Fruit fly (Drosophila melanogaster): Measurements from ENCODE around the gene bond.

The bond gene

dm6 chr3R:22564707-22565106 is 14.2 kb downstream of the bond start:
- TF ChIP-seq foxo (GFP tag; optimal IDR thresholded peaks at IDR 0.05) = no peak
- TF ChIP-seq tai (GFP tag; optimal IDR thresholded peaks at IDR 0.05) = no peak
- no peak for TF ChIP-seq Jra (GFP tag; optimal IDR thresholded peaks at IDR 0.05)
- no peak for TF ChIP-seq pan (optimal IDR thresholded peaks at IDR 0.05)
- TF ChIP-seq ey (GFP tag; optimal IDR thresholded peaks at IDR 0.05) = no peak
- TF ChIP-seq dl (GFP tag; optimal IDR thresholded peaks at IDR 0.05; ENCODE audit: insufficient read depth in 1 of 2, partially characterized antibody in 2 of 2) = no peak
- TF ChIP-seq Hr78 (GFP tag; optimal IDR thresholded peaks at IDR 0.05) = no peak
- no peak for TF ChIP-seq CrebA (GFP tag; optimal IDR thresholded peaks at IDR 0.05; ENCODE audit: borderline replicate concordance)
- TF ChIP-seq sage (GFP tag; optimal IDR thresholded peaks at IDR 0.05) = no peak
- no peak for TF ChIP-seq HLH106 (tag; optimal IDR thresholded peaks at IDR 0.05)
- no peak for TF ChIP-seq N (GFP tag; optimal IDR thresholded peaks at IDR 0.05)
- TF ChIP-seq Sp1 (GFP tag; optimal IDR thresholded peaks at IDR 0.05) = no peak

- TF ChIP-seq GATAd (GFP tag; optimal IDR thresholded peaks at IDR 0.05) (no peak), Vsx2 (GFP tag; optimal IDR thresholded peaks at IDR 0.05; ENCODE audit: partially characterized antibody) (no peak), Abd-B (GFP tag; optimal IDR thresholded peaks at IDR 0.05) (no peak), usp (GFP tag; optimal IDR thresholded peaks at IDR 0.05) (no peak), N (GFP tag; optimal IDR thresholded peaks at IDR 0.05) (no peak), fru (GFP tag; optimal IDR thresholded peaks at IDR 0.05) (no peak), Rel (GFP tag; optimal IDR thresholded peaks at IDR 0.05) (no peak), Rel (tag; optimal IDR thresholded peaks at IDR 0.05) (no peak)
Observed at dm6 chr3R:22565732-22566131, 15.3 kb downstream of the bond start.

DNA sequence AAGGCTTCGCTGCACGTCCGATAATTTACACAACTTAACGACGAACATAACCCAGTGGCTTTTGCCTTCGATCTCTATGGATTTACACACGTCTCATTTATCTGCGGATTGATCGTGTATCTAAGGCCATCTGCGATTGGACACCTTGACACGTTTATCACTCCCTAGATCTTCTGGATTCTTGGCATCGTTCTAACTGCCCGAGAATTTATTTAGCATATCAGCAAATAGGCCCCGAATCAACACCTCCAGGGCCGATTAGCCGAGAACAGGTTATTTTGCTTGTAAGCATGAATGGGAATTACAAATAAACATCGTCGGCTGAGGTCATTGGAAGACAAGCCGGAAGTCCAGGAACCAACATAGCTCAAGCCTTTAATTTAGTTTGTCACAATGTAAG is 18.0 kb downstream of the bond start:
- TF ChIP-seq Vsx2 (GFP tag; optimal IDR thresholded peaks at IDR 0.05; ENCODE audit: partially characterized antibody) = no peak
- no peak for TF ChIP-seq N (GFP tag; optimal IDR thresholded peaks at IDR 0.05)
- no peak for TF ChIP-seq OdsH (GFP tag; optimal IDR thresholded peaks at IDR 0.05)
- no peak for TF ChIP-seq fru (GFP tag; optimal IDR thresholded peaks at IDR 0.05)
- TF ChIP-seq foxo (GFP tag; optimal IDR thresholded peaks at IDR 0.05) = no peak
- no peak for TF ChIP-seq Hnf4 (GFP tag; optimal IDR thresholded peaks at IDR 0.05)
- no peak for TF ChIP-seq pan (optimal IDR thresholded peaks at IDR 0.05)
- TF ChIP-seq HLH106 (tag; optimal IDR thresholded peaks at IDR 0.05) = no peak
- TF ChIP-seq br (GFP tag; optimal IDR thresholded peaks at IDR 0.05) = no peak
- TF ChIP-seq tai (GFP tag; optimal IDR thresholded peaks at IDR 0.05) = no peak
- no peak for TF ChIP-seq Sp1 (GFP tag; optimal IDR thresholded peaks at IDR 0.05)
- no peak for TF ChIP-seq Hr78 (GFP tag; optimal IDR thresholded peaks at IDR 0.05)
- TF ChIP-seq brk (GFP tag; optimal IDR thresholded peaks at IDR 0.05) = no peak
- TF ChIP-seq CrebA (GFP tag; optimal IDR thresholded peaks at IDR 0.05; ENCODE audit: borderline replicate concordance) = no peak
- TF ChIP-seq Mio (GFP tag; optimal IDR thresholded peaks at IDR 0.05) = no peak
- TF ChIP-seq Dif (GFP tag; optimal IDR thresholded peaks at IDR 0.05; ENCODE audit: partially characterized antibody) = no peak
- no peak for TF ChIP-seq Myc (optimal IDR thresholded peaks at IDR 0.05)

DNA sequence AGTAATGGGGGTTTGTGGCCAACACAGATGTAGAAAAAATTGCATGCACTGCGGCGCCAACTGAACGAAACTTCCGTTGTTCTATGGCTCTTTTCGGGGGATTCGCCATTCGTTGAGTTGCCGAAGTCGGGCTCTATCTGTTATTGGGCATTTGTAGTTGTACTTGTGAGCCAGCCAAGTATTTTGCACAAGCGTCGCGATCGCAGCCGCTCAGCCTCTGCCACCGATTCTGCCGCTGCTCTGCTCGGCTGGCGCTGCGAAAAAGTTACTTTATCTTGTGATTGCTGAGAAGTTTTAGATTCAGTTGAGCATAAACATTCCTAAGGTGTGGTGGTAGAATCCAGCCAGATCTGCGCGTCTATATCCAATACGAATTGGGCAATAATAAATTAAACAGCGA is 19.4 kb downstream of the bond start, which contains the start of gene CG33110:
TSS of gene CG33110 (plus strand) at position 301 of the 400 bp plus-strand sequence.
- no peak for TF ChIP-seq tai (GFP tag; optimal IDR thresholded peaks at IDR 0.05)
- TF ChIP-seq jim (GFP tag; optimal IDR thresholded peaks at IDR 0.05) = no peak

- TF ChIP-seq CG9705 (GFP tag; optimal IDR thresholded peaks at IDR 0.05) = no peak
- no peak for TF ChIP-seq Sp1 (GFP tag; optimal IDR thresholded peaks at IDR 0.05)
- no peak for TF ChIP-seq foxo (GFP tag; optimal IDR thresholded peaks at IDR 0.05)
- no peak for TF ChIP-seq Vsx2 (GFP tag; optimal IDR thresholded peaks at IDR 0.05; ENCODE audit: partially characterized antibody)
- no peak for TF ChIP-seq Myc (optimal IDR thresholded peaks at IDR 0.05)
- no peak for TF ChIP-seq brk (GFP tag; optimal IDR thresholded peaks at IDR 0.05)
- TF ChIP-seq br (GFP tag; optimal IDR thresholded peaks at IDR 0.05) = no peak
- no peak for TF ChIP-seq Rel (GFP tag; optimal IDR thresholded peaks at IDR 0.05)
- TF ChIP-seq Rel (tag; optimal IDR thresholded peaks at IDR 0.05) = no peak
Observed at dm6 chr3R:22573590-22573989, 23.1 kb downstream of the bond start.

- TF ChIP-seq sage (GFP tag; optimal IDR thresholded peaks at IDR 0.05) = no peak
- no peak for TF ChIP-seq Dif (GFP tag; optimal IDR thresholded peaks at IDR 0.05; ENCODE audit: partially characterized antibody)
- TF ChIP-seq psq (GFP tag; optimal IDR thresholded peaks at IDR 0.05) = no peak
- TF ChIP-seq Hr78 (GFP tag; optimal IDR thresholded peaks at IDR 0.05) = no peak
Observed at dm6 chr3R:22576096-22576697, 25.7 kb downstream of the bond start.
